Fruit fly (Drosophila melanogaster) Kc167 (cell line): ENCODE results near the gene CG6656.

ENCODE experiments used
- Myc ChIP-seq: fragments of >200 bp; optimal IDR thresholded peaks from 2 replicates; lab custom pipeline; 2017; ENCODE audit warnings: missing external identifiers
- Sin3A ChIP-seq: fragments of >200 bp; optimal IDR thresholded peaks from 2 replicates; lab custom pipeline; 2018; ENCODE audit warnings: missing external identifiers
- h ChIP-seq: fragments of >200 bp; optimal IDR thresholded peaks from 3 replicates; lab custom pipeline; 2018; ENCODE audit warnings: missing external identifiers
- insv ChIP-seq: fragments of >200 bp; optimal IDR thresholded peaks from 3 replicates; lab custom pipeline; 2018; ENCODE audit warnings: missing external identifiers
- psq ChIP-seq: fragments of >200 bp; optimal IDR thresholded peaks from 2 replicates; lab custom pipeline; 2017; ENCODE audit warnings: missing external identifiers
- ttk ChIP-seq: sonication (Bioruptor generic); optimal IDR thresholded peaks from 2 replicates; lab custom pipeline; 2017; ENCODE audit warnings: missing external identifiers

CG6656 gene

dm6 chr3R:21906867-21907266 is 31.8 kb downstream of the CG6656 start:
- TF ChIP-seq insv (lab: Kevin White, UChicago) = no peak
- no peak for TF ChIP-seq ttk
- TF ChIP-seq psq (lab: Kevin White, UChicago) = no peak
- no peak for TF ChIP-seq h (lab: Kevin White, UChicago)
- no peak for TF ChIP-seq Myc (lab: Kevin White, UChicago)
- TF ChIP-seq Sin3A (lab: Kevin White, UChicago) = no peak

- TF ChIP-seq psq (lab: Kevin White, UChicago) (no peak), ttk (no peak), insv (lab: Kevin White, UChicago) (no peak), h (lab: Kevin White, UChicago) (no peak), Sin3A (lab: Kevin White, UChicago) (no peak), Myc (lab: Kevin White, UChicago) (no peak)
These were observed 36.4 kb downstream of the CG6656 start, which contains the start of gene Qsox3 for dm6 chr3R:21911516-21911915. Gene Qsox3 (plus strand): TSS chr3R:21911816.

- no peak for TF ChIP-seq insv (lab: Kevin White, UChicago)
- no peak for TF ChIP-seq psq (lab: Kevin White, UChicago)
- TF ChIP-seq Sin3A (lab: Kevin White, UChicago) = no peak
- no peak for TF ChIP-seq h (lab: Kevin White, UChicago)
- TF ChIP-seq Myc (lab: Kevin White, UChicago) = no peak
- no peak for TF ChIP-seq ttk
These were observed 38.4 kb downstream of the CG6656 start, which contains the start of gene Qsox2 for dm6 chr3R:21913447-21913846. Gene Qsox2 (plus strand): TSS chr3R:21913747.

dm6 chr3R:21916987-21917386 is 41.9 kb downstream of the CG6656 start:
- TF ChIP-seq ttk (no peak), h (lab: Kevin White, UChicago) (no peak)

dm6 chr3R:21920495-21920894 is 45.4 kb downstream of the CG6656 start:
- TF ChIP-seq h (lab: Kevin White, UChicago) (no peak), ttk (no peak), Sin3A (lab: Kevin White, UChicago) (no peak), Myc (lab: Kevin White, UChicago) (no peak), psq (lab: Kevin White, UChicago) (no peak), insv (lab: Kevin White, UChicago) (no peak)

- TF ChIP-seq h (lab: Kevin White, UChicago) (no peak), psq (lab: Kevin White, UChicago) (no peak), insv (lab: Kevin White, UChicago) (no peak), ttk (no peak), Myc (lab: Kevin White, UChicago) (no peak), Sin3A (lab: Kevin White, UChicago) (no peak)
These were observed 46.5 kb downstream of the CG6656 start for dm6 chr3R:21921363-21922208.

dm6 chr3R:21922244-21922643 is 47.2 kb downstream of the CG6656 start:
- no peak for TF ChIP-seq Myc (lab: Kevin White, UChicago)
- no peak for TF ChIP-seq ttk
- no peak for TF ChIP-seq h (lab: Kevin White, UChicago)
- no peak for TF ChIP-seq insv (lab: Kevin White, UChicago)
- TF ChIP-seq psq (lab: Kevin White, UChicago) = no peak
- no peak for TF ChIP-seq Sin3A (lab: Kevin White, UChicago)

- TF ChIP-seq Sin3A (lab: Kevin White, UChicago) = no peak
- no peak for TF ChIP-seq ttk
- TF ChIP-seq psq (lab: Kevin White, UChicago) = no peak
- no peak for TF ChIP-seq h (lab: Kevin White, UChicago)
- no peak for TF ChIP-seq insv (lab: Kevin White, UChicago)
- TF ChIP-seq Myc (lab: Kevin White, UChicago) = no peak
These were observed 47.7 kb downstream of the CG6656 start for dm6 chr3R:21922674-21923323.

- TF ChIP-seq psq (lab: Kevin White, UChicago) (no peak), Sin3A (lab: Kevin White, UChicago) (no peak), h (lab: Kevin White, UChicago) (no peak), Myc (lab: Kevin White, UChicago) (no peak), insv (lab: Kevin White, UChicago) (no peak), ttk (no peak)
These were observed 48.6 kb downstream of the CG6656 start for dm6 chr3R:21923742-21924141.
